Worm (Caenorhabditis elegans): ENCODE measurements around the gene rps-1.

The rps-1 gene

ce11 chrIII:4525998-4526397, 50.3 kb downstream of the rps-1 start:
- no peak for TF ChIP-seq nhr-102 (tag; optimal IDR thresholded peaks at IDR 0.05)
- no peak for TF ChIP-seq daf-8 (GFP tag; IDR thresholded peaks at IDR 0.05)
- TF ChIP-seq unc-62 (GFP tag; optimal IDR thresholded peaks at IDR 0.05 in 1 of 2), result peak in 1 of 2 experiments; percentile 92
- TF ChIP-seq unc-62 (tag; optimal IDR thresholded peaks at IDR 0.05), result no peak
- no peak for TF ChIP-seq egl-27 (tag; optimal IDR thresholded peaks at IDR 0.05)
- peak; percentile 5 for TF ChIP-seq aha-1 (tag)

Data from whole organism, L4 larva.